Fruit fly (Drosophila melanogaster): ENCODE results near the gene CG18249.

Gene CG18249

dm6 chr3R:8180376-8181011, 39.5 kb upstream of the CG18249 start (continued):
- TF ChIP-seq CG13123 (GFP tag; optimal IDR thresholded peaks at IDR 0.05) (no peak), CG34224 (GFP tag; IDR thresholded peaks at IDR 0.05; ENCODE audit: partially characterized antibody) (no peak), CG8765 (GFP tag; IDR thresholded peaks at IDR 0.05) (no peak), lbe (GFP tag; optimal IDR thresholded peaks at IDR 0.05) (no peak), Hand (GFP tag; optimal IDR thresholded peaks at IDR 0.05) (no peak), Blimp-1 (GFP tag; optimal IDR thresholded peaks at IDR 0.05) (peak; percentile 11), dimm (GFP tag; IDR thresholded peaks at IDR 0.05) (no peak), CG30020 (tag; optimal IDR thresholded peaks at IDR 0.05) (no peak), D19A (tag; optimal IDR thresholded peaks at IDR 0.05) (peak; percentile 13), salm (tag; optimal IDR thresholded peaks at IDR 0.05) (peak; percentile 54), CG9797 (GFP tag; optimal IDR thresholded peaks at IDR 0.05) (no peak), CG3995 (GFP tag; optimal IDR thresholded peaks at IDR 0.05) (no peak), CG6254 (GFP tag; optimal IDR thresholded peaks at IDR 0.05) (peak; percentile 58)

DNA sequence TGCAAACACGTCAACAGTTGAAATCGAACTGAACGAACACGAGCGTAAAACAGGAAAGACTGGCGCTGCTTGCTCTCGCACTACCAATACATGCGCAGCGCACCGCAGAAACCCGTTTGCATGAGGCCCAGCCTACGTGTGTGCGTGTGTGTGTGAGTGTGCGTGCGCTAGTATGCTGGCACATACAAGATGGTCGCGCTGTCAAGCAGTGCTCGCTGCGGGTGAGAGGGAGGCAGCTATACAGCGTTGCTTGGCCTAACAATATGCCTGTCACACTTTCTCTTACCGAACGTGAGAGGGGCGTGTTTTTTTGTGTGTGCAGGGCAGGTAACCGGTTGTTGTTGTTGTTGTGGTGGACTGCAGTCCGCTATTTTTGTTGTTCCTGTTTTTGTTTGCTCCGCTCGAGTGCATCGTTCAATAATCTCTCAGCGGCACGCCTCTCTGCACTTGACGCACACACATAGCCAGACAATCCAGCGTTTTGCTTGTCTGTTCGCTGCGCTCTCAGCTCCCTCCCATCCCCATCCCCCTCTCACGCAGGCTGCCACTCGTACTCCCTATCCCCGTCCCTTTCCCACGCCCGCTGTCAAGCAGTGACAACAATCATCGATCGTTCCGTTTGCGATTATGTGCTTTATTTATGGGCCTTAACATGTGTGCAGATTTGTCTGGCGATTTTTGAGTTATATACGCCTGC, 38.4 kb upstream of the CG18249 start, which contains the start of gene grn:
Gene grn, minus strand, starts transcription at position 33 of the 697 bp plus-strand sequence.
- TF ChIP-seq CG7745 (tag; optimal IDR thresholded peaks at IDR 0.05) (no peak), CG14667 (GFP tag; IDR thresholded peaks at IDR 0.05) (no peak), CG4282 (GFP tag; optimal IDR thresholded peaks at IDR 0.05) (no peak), CG10959 (GFP tag; IDR thresholded peaks at IDR 0.05) (no peak), cato (GFP tag; optimal IDR thresholded peaks at IDR 0.05; ENCODE audit: borderline replicate concordance) (no peak), Spps (tag; optimal IDR thresholded peaks at IDR 0.05) (no peak), CG2120 (GFP tag; optimal IDR thresholded peaks at IDR 0.05) (no peak), CG3281 (GFP tag; optimal IDR thresholded peaks at IDR 0.05) (no peak), Hsf (GFP tag; optimal IDR thresholded peaks at IDR 0.05) (no peak), Dfd (GFP tag; optimal IDR thresholded peaks at IDR 0.05) (peak in 1 of 2 experiments; percentile 84), Eip74EF (GFP tag; optimal IDR thresholded peaks at IDR 0.05) (peak in 1 of 2 experiments; percentile 79), tx (GFP tag; optimal IDR thresholded peaks at IDR 0.05) (no peak), nom (GFP tag; optimal IDR thresholded peaks at IDR 0.05) (peak; percentile 31), kni (GFP tag; optimal IDR thresholded peaks at IDR 0.05) (peak; percentile 91), dimm (GFP tag; IDR thresholded peaks at IDR 0.05) (no peak), tap (tag; optimal IDR thresholded peaks at IDR 0.05) (no peak), Adf1 (GFP tag; IDR thresholded peaks at IDR 0.05) (peak; percentile 82), Fer2 (tag; optimal IDR thresholded peaks at IDR 0.05) (no peak), CG7271 (tag; optimal IDR thresholded peaks at IDR 0.05) (no peak), CG34422 (GFP tag; IDR thresholded peaks at IDR 0.05) (peak; percentile 74; the same call in 1 of the 3 replicates), HLH3B (GFP tag; IDR thresholded peaks at IDR 0.05) (peak; percentile 27; the same call in 1 of the 2 replicates), Lim3 (GFP tag; IDR thresholded peaks at IDR 0.05) (no peak), insv (GFP tag; optimal IDR thresholded peaks at IDR 0.05) (peak in 1 of 2 experiments; percentile 19), HmgZ (tag; optimal IDR thresholded peaks at IDR 0.05) (peak; percentile 90), amos (GFP tag; IDR thresholded peaks at IDR 0.05; ENCODE audit: partially characterized antibody) (peak; percentile 42; the same call in 1 of the 2 replicates), mld (GFP tag; IDR thresholded peaks at IDR 0.05; ENCODE audit: partially characterized antibody) (peak; percentile 52; the same call in 1 of the 3 replicates), CG8388 (GFP tag; optimal IDR thresholded peaks at IDR 0.05) (peak; percentile 20), CG31441 (GFP tag; IDR thresholded peaks at IDR 0.05) (0 out of 2 replicates have a peak, but pooled peaks have one; percentile 31), peb (GFP tag; IDR thresholded peaks at IDR 0.05) (peak; percentile 28; the same call in 1 of the 2 replicates), CG14860 (GFP tag; IDR thresholded peaks at IDR 0.05; ENCODE audit: partially characterized antibody) (0 out of 3 replicates have a peak, but pooled peaks have one; percentile 31), CG18619 (GFP tag; optimal IDR thresholded peaks at IDR 0.05) (no peak), CG34376 (GFP tag; optimal IDR thresholded peaks at IDR 0.05) (no peak), CG11085 (GFP tag; IDR thresholded peaks at IDR 0.05) (0 out of 2 replicates have a peak, but pooled peaks have one; percentile 47), Ets65A (GFP tag) (peak; percentile 40)
